Fruit fly (Drosophila melanogaster) Kc167 (cell line): ENCODE results near the gene GstO2.

Experiments used
- Myc ChIP-seq: fragments of >200 bp; optimal IDR thresholded peaks from 2 replicates; lab custom pipeline; 2017; ENCODE audit warnings: missing external identifiers
- Sin3A ChIP-seq: fragments of >200 bp; optimal IDR thresholded peaks from 2 replicates; lab custom pipeline; 2018; ENCODE audit warnings: missing external identifiers
- h ChIP-seq: fragments of >200 bp; optimal IDR thresholded peaks from 3 replicates; lab custom pipeline; 2018; ENCODE audit warnings: missing external identifiers
- insv ChIP-seq: fragments of >200 bp; optimal IDR thresholded peaks from 3 replicates; lab custom pipeline; 2018; ENCODE audit warnings: missing external identifiers
- psq ChIP-seq: fragments of >200 bp; optimal IDR thresholded peaks from 2 replicates; lab custom pipeline; 2017; ENCODE audit warnings: missing external identifiers
- ttk ChIP-seq: sonication (Bioruptor generic); optimal IDR thresholded peaks from 2 replicates; lab custom pipeline; 2017; ENCODE audit warnings: missing external identifiers

Gene GstO2

dm6 chr3L:8524816-8525625 is 1.7 kb upstream of the GstO2 start, which contains the start of the genes GstO1 and foi:
TSS of gene GstO1 (minus strand) at chr3L:8524866.
TSS of gene foi (plus strand) at chr3L:8525244.
- TF ChIP-seq Sin3A (lab: Kevin White, UChicago) (no peak), Myc (lab: Kevin White, UChicago) (no peak), ttk (no peak), psq (no peak), insv (lab: Kevin White, UChicago) (no peak), h (lab: Kevin White, UChicago) (no peak)

dm6 chr3L:8520252-8520651 is 3.0 kb downstream of the GstO2 start, which contains the start of gene se:
TSS of gene se (plus strand) at chr3L:8520552.
- TF ChIP-seq ttk (no peak), psq (no peak), h (lab: Kevin White, UChicago) (no peak), Sin3A (lab: Kevin White, UChicago) (no peak), insv (lab: Kevin White, UChicago) (no peak)

dm6 chr3L:8519232-8519631 is 4.1 kb downstream of the GstO2 start:
- TF ChIP-seq insv (lab: Kevin White, UChicago) (no peak), ttk (no peak), h (lab: Kevin White, UChicago) (no peak), Sin3A (lab: Kevin White, UChicago) (no peak), psq (no peak), Myc (lab: Kevin White, UChicago) (no peak)

- TF ChIP-seq ttk: no peak
Measured at dm6 chr3L:8518516-8519087, 4.7 kb downstream of the GstO2 start, which contains the start of gene GstO3. TSS of gene GstO3 (plus strand) at chr3L:8518885.

- TF ChIP-seq Sin3A (lab: Kevin White, UChicago): no peak
- no peak for TF ChIP-seq insv (lab: Kevin White, UChicago)
- TF ChIP-seq psq: no peak
- TF ChIP-seq h (lab: Kevin White, UChicago): no peak
- no peak for TF ChIP-seq ttk
- no peak for TF ChIP-seq Myc (lab: Kevin White, UChicago)
Measured at dm6 chr3L:8514768-8515167, 8.5 kb downstream of the GstO2 start, which contains the start of gene CG6683. TSS of gene CG6683 (minus strand) at chr3L:8514921.

- no peak for TF ChIP-seq insv (lab: Kevin White, UChicago)
- no peak for TF ChIP-seq h (lab: Kevin White, UChicago)
- TF ChIP-seq Myc (lab: Kevin White, UChicago): no peak
- TF ChIP-seq psq: no peak
- no peak for TF ChIP-seq Sin3A (lab: Kevin White, UChicago)
- no peak for TF ChIP-seq ttk
Measured at dm6 chr3L:8513258-8513657, 10.0 kb downstream of the GstO2 start.

- no peak for TF ChIP-seq Sin3A (lab: Kevin White, UChicago)
- TF ChIP-seq psq: no peak
- no peak for TF ChIP-seq insv (lab: Kevin White, UChicago)
- TF ChIP-seq ttk: no peak
- no peak for TF ChIP-seq h (lab: Kevin White, UChicago)
- TF ChIP-seq Myc (lab: Kevin White, UChicago): no peak
Measured at dm6 chr3L:8512428-8512827, 10.9 kb downstream of the GstO2 start, which contains the start of gene CG6765. TSS of gene CG6765 (plus strand) at chr3L:8512767.

- no peak for TF ChIP-seq insv (lab: Kevin White, UChicago)
- no peak for TF ChIP-seq Myc (lab: Kevin White, UChicago)
- TF ChIP-seq psq: no peak
- no peak for TF ChIP-seq h (lab: Kevin White, UChicago)
- no peak for TF ChIP-seq ttk
- TF ChIP-seq Sin3A (lab: Kevin White, UChicago): no peak
Measured at dm6 chr3L:8509567-8510109, 13.7 kb downstream of the GstO2 start, which contains the start of the genes ZC3H3 and Pus7. TSS of gene ZC3H3 (minus strand) at chr3L:8509763. TSS of gene Pus7 (plus strand) at chr3L:8510003.

- TF ChIP-seq insv (lab: Kevin White, UChicago): no peak
- no peak for TF ChIP-seq psq
- TF ChIP-seq Sin3A (lab: Kevin White, UChicago): no peak
- no peak for TF ChIP-seq h (lab: Kevin White, UChicago)
- TF ChIP-seq ttk: no peak
- no peak for TF ChIP-seq Myc (lab: Kevin White, UChicago)
Measured at dm6 chr3L:8506975-8507441, 16.3 kb downstream of the GstO2 start, which contains the start of gene CG43163. TSS of gene CG43163 (minus strand) at chr3L:8507146.

- TF ChIP-seq psq (no peak), h (lab: Kevin White, UChicago) (no peak), ttk (no peak), Myc (lab: Kevin White, UChicago) (no peak), Sin3A (lab: Kevin White, UChicago) (no peak), insv (lab: Kevin White, UChicago) (no peak)
Measured at dm6 chr3L:8480944-8481343, 42.4 kb downstream of the GstO2 start.
